Fruit fly (Drosophila melanogaster) whole organism, embryonic: ENCODE results near the gene CG14043.

ENCODE experiments used
- Awh ChIP-seq: fragments of 200-800 bp; sonication (Bioruptor generic); IDR thresholded peaks from 2 replicates; pipeline ENCODE4, ENCODE4 v1.3.6; 2022; ENCODE audit warnings: missing biosample characterization, missing genetic modification characterization
- CG11504 ChIP-seq: fragments of 200-800 bp; sonication (Bioruptor generic); optimal IDR thresholded peaks from 3 replicates; lab custom pipeline; 2019; ENCODE audit warnings: missing biosample characterization, mild to moderate bottlenecking, missing genetic modification characterization, moderate library complexity
- CG14441 ChIP-seq: fragments of 200-800 bp; sonication (Bioruptor generic); IDR thresholded peaks from 2 replicates; pipeline ENCODE4 v1.3.6; 2022; ENCODE audit warnings: missing biosample characterization, missing genetic modification characterization
- CG1647 ChIP-seq: fragments of 200-800 bp; sonication (Bioruptor generic); optimal IDR thresholded peaks from 3 replicates; lab custom pipeline; 2016; ENCODE audit warnings: missing biosample characterization, missing genetic modification characterization
- CG17612 ChIP-seq: fragments of 200-800 bp; sonication (Bioruptor generic); IDR thresholded peaks from 2 replicates; pipeline ENCODE4 v1.3.6; 2022; ENCODE audit warnings: missing biosample characterization, missing genetic modification characterization
- CG17829 ChIP-seq: fragments of 200-800 bp; optimal IDR thresholded peaks from 2 replicates; lab custom pipeline; 2019; ENCODE audit warnings: missing biosample characterization, mild to moderate bottlenecking, missing genetic modification characterization, moderate library complexity
- CG18262 ChIP-seq: fragments of 200-800 bp; optimal IDR thresholded peaks from 3 replicates; lab custom pipeline; 2019; ENCODE audit warnings: missing biosample characterization, mild to moderate bottlenecking, missing genetic modification characterization, moderate library complexity
- CG30431 ChIP-seq: fragments of 200-800 bp; sonication (Bioruptor generic); optimal IDR thresholded peaks from 2 replicates; lab custom pipeline; 2017; ENCODE audit warnings: missing biosample characterization, missing genetic modification characterization
- CG31441 ChIP-seq: fragments of 200-800 bp; sonication (Bioruptor generic); IDR thresholded peaks from 2 replicates; pipeline ENCODE4 v1.3.6; 2022; ENCODE audit warnings: missing biosample characterization, missing genetic modification characterization
- CG33213 ChIP-seq: fragments of 200-800 bp; sonication (Bioruptor generic); optimal IDR thresholded peaks from 3 replicates; lab custom pipeline; 2016; ENCODE audit warnings: missing biosample characterization, missing genetic modification characterization
- CG33557 ChIP-seq: fragments of 200-800 bp; sonication (Bioruptor generic); optimal IDR thresholded peaks from 2 replicates; lab custom pipeline; 2019; ENCODE audit warnings: missing biosample characterization, mild to moderate bottlenecking, missing genetic modification characterization, moderate library complexity
- CG4404 ChIP-seq: fragments of 200-800 bp; sonication (Bioruptor generic); IDR thresholded peaks from 2 replicates; pipeline ENCODE4 v1.3.6; 2022; ENCODE audit warnings: missing biosample characterization, missing genetic modification characterization
- CG4424 ChIP-seq: fragments of 200-800 bp; sonication (Bioruptor generic); optimal IDR thresholded peaks from 3 replicates; lab custom pipeline; 2016; ENCODE audit warnings: missing biosample characterization, missing genetic modification characterization
- CG4617 ChIP-seq: fragments of 200-800 bp; sonication (Bioruptor generic); optimal IDR thresholded peaks from 3 replicates; lab custom pipeline; 2016; ENCODE audit warnings: missing biosample characterization, missing genetic modification characterization, borderline replicate concordance
- CG4854 ChIP-seq: fragments of 200-800 bp; sonication (Bioruptor generic); optimal IDR thresholded peaks from 2 replicates; lab custom pipeline; 2016; ENCODE audit warnings: missing biosample characterization, missing genetic modification characterization, inconsistent platforms
- CG6683 ChIP-seq: fragments of 200-800 bp; sonication (Bioruptor generic); optimal IDR thresholded peaks from 2 replicates; lab custom pipeline; 2017; ENCODE audit warnings: missing biosample characterization, mild to moderate bottlenecking, missing genetic modification characterization, missing genetic modification reagents
- CG6791 ChIP-seq: fragments of 200-800 bp; sonication (Bioruptor generic); IDR thresholded peaks from 3 replicates; pipeline ENCODE4 v1.3.6; 2022; ENCODE audit warnings: missing biosample characterization, missing genetic modification characterization; ENCODE audit not compliant: partially characterized antibody
- CG7357 ChIP-seq: fragments of 200-800 bp; sonication (Bioruptor generic); IDR thresholded peaks from 3 replicates; pipeline ENCODE4 v1.3.6; 2022; ENCODE audit warnings: missing biosample characterization, missing genetic modification characterization
- CG7745 ChIP-seq: fragments of 200-800 bp; sonication (Bioruptor generic); optimal IDR thresholded peaks from 2 replicates; lab custom pipeline; 2018; ENCODE audit warnings: missing biosample characterization, mild to moderate bottlenecking, missing genetic modification characterization, moderate library complexity
- CHES-1-like ChIP-seq: fragments of 200-800 bp; sonication (Bioruptor generic); optimal IDR thresholded peaks from 2 replicates; lab custom pipeline; 2016; ENCODE audit warnings: missing biosample characterization, missing genetic modification characterization
- Deaf1 ChIP-seq: fragments of 200-800 bp; optimal IDR thresholded peaks from 3 replicates; lab custom pipeline; 2019; ENCODE audit warnings: missing biosample characterization, mild to moderate bottlenecking, missing genetic modification characterization, moderate library complexity
- ERR ChIP-seq: fragments of 200-800 bp; sonication (Bioruptor generic); optimal IDR thresholded peaks from 2 replicates; lab custom pipeline; 2016; ENCODE audit warnings: missing biosample characterization, missing genetic modification characterization
- GATAe ChIP-seq: fragments of 200-800 bp; sonication (Bioruptor generic); conservative IDR thresholded peaks from 2 replicates; pipeline ENCODE4 v1.3.6; 2022; ENCODE audit warnings: missing biosample characterization, missing genetic modification characterization
- Hand ChIP-seq: fragments of 200-800 bp; sonication (Bioruptor generic); optimal IDR thresholded peaks from 2 replicates; lab custom pipeline; 2017; ENCODE audit warnings: mild to moderate bottlenecking, missing biosample characterization, missing genetic modification reagents, missing genetic modification characterization
- HmgD ChIP-seq: fragments of 200-800 bp; sonication (Bioruptor generic); optimal IDR thresholded peaks from 3 replicates; lab custom pipeline; 2016; ENCODE audit warnings: missing biosample characterization, missing genetic modification characterization
- Nf-YA ChIP-seq: fragments of 200-800 bp; sonication (Bioruptor generic); IDR thresholded peaks from 2 replicates; pipeline ENCODE4 v1.3.6; 2022; ENCODE audit warnings: missing biosample characterization, missing genetic modification characterization
- Sox100B ChIP-seq: fragments of 200-800 bp; sonication (Bioruptor generic); optimal IDR thresholded peaks from 3 replicates; lab custom pipeline; 2018; ENCODE audit warnings: missing biosample characterization, mild to moderate bottlenecking, missing genetic modification characterization
- Stat92E ChIP-seq, 3 experiments: fragments of >200 bp in 2 of 3; fragments of 200-800 bp in 1 of 3; sonication (Bioruptor generic) in 1 of 3; optimal IDR thresholded peaks; 2 replicates each; lab custom pipeline; 2017 to 2019; ENCODE audit warnings: missing biosample characterization in 3 of 3, missing genetic modification characterization in 3 of 3, mild to moderate bottlenecking in 1 of 3, moderate library complexity in 1 of 3
- btn ChIP-seq: fragments of 200-800 bp; sonication (Bioruptor generic); optimal IDR thresholded peaks from 2 replicates; lab custom pipeline; 2016; ENCODE audit warnings: missing biosample characterization, missing genetic modification characterization
- crp ChIP-seq, 2 experiments: fragments of 200-800 bp; sonication (Bioruptor generic); optimal IDR thresholded peaks; 2 replicates in 1 of 2; 3 replicates in 1 of 2; lab custom pipeline; 2017; ENCODE audit warnings: missing biosample characterization in 2 of 2, missing genetic modification characterization in 2 of 2, mild to moderate bottlenecking in 1 of 2, moderate library complexity in 1 of 2
- disco-r ChIP-seq: fragments of 200-800 bp; sonication (Bioruptor generic); optimal IDR thresholded peaks from 2 replicates; lab custom pipeline; 2016; ENCODE audit warnings: missing biosample characterization, missing genetic modification characterization
- eve ChIP-seq, 2 experiments: fragments of >200 bp; optimal IDR thresholded peaks; 2 replicates each; lab custom pipeline; 2017; ENCODE audit warnings: missing biosample characterization in 2 of 2, missing genetic modification characterization in 2 of 2
- eyg ChIP-seq: fragments of 200-800 bp; sonication (Bioruptor generic); optimal IDR thresholded peaks from 3 replicates; lab custom pipeline; 2016; ENCODE audit warnings: missing biosample characterization, missing genetic modification characterization
- ftz-f1 ChIP-seq: fragments of 200-800 bp; sonication (Bioruptor generic); optimal IDR thresholded peaks from 2 replicates; lab custom pipeline; 2016; ENCODE audit warnings: missing biosample characterization, missing genetic modification characterization
- her ChIP-seq: fragments of 200-800 bp; sonication (Bioruptor generic); optimal IDR thresholded peaks from 2 replicates; lab custom pipeline; 2016; ENCODE audit warnings: missing biosample characterization, missing genetic modification characterization
- kay ChIP-seq: fragments of 200-800 bp; sonication (Bioruptor generic); optimal IDR thresholded peaks from 2 replicates; lab custom pipeline; 2016; ENCODE audit warnings: missing biosample characterization, missing genetic modification characterization
- maf-S ChIP-seq: fragments of 200-800 bp; sonication (Bioruptor generic); optimal IDR thresholded peaks from 2 replicates; lab custom pipeline; 2016; ENCODE audit warnings: missing biosample characterization, missing genetic modification characterization
- odd ChIP-seq: fragments of 200-800 bp; sonication (Bioruptor generic); optimal IDR thresholded peaks from 2 replicates; lab custom pipeline; 2017; ENCODE audit warnings: missing biosample characterization, mild to moderate bottlenecking, missing genetic modification characterization
- phol ChIP-seq: fragments of 200-800 bp; sonication (Bioruptor generic); optimal IDR thresholded peaks from 3 replicates; lab custom pipeline; 2018; ENCODE audit warnings: missing biosample characterization, mild to moderate bottlenecking, missing genetic modification characterization, moderate library complexity
- pros ChIP-seq: fragments of 200-800 bp; sonication (Bioruptor generic); optimal IDR thresholded peaks from 3 replicates; lab custom pipeline; 2019; ENCODE audit warnings: missing biosample characterization, mild to moderate bottlenecking, missing genetic modification characterization, moderate library complexity
- ro ChIP-seq: fragments of 200-800 bp; sonication (Bioruptor generic); IDR thresholded peaks from 2 replicates; pipeline ENCODE4 v1.3.6; 2022; ENCODE audit warnings: missing biosample characterization, missing genetic modification characterization
- row ChIP-seq: fragments of 200-800 bp; sonication (Bioruptor generic); IDR thresholded peaks from 3 replicates; pipeline ENCODE4 v1.3.6; 2022; ENCODE audit warnings: missing biosample characterization, missing genetic modification characterization
- run ChIP-seq: fragments of 200-800 bp; sonication (Bioruptor generic); optimal IDR thresholded peaks from 3 replicates; lab custom pipeline; 2018; ENCODE audit warnings: missing biosample characterization, mild to moderate bottlenecking, missing genetic modification characterization
- sc ChIP-seq, 3 experiments: fragments of >200 bp in 2 of 3; fragments of 200-800 bp in 1 of 3; sonication (Bioruptor generic) in 1 of 3; optimal IDR thresholded peaks; 2 replicates in 2 of 3; 3 replicates in 1 of 3; lab custom pipeline; 2017; ENCODE audit warnings: mild to moderate bottlenecking in 1 of 3, missing biosample characterization in 1 of 3, missing genetic modification characterization in 1 of 3, missing genetic modification reagents in 1 of 3
- tio ChIP-seq: fragments of 200-800 bp; sonication (Bioruptor generic); optimal IDR thresholded peaks from 2 replicates; lab custom pipeline; 2017; ENCODE audit warnings: missing biosample characterization, missing genetic modification characterization, inconsistent platforms
- tup ChIP-seq: fragments of 200-800 bp; sonication (Bioruptor generic); optimal IDR thresholded peaks from 2 replicates; lab custom pipeline; 2016; ENCODE audit warnings: missing biosample characterization, mild to moderate bottlenecking, missing genetic modification characterization, moderate library complexity
- usp ChIP-seq: fragments of >200 bp; optimal IDR thresholded peaks from 2 replicates; lab custom pipeline; 2017; ENCODE audit warnings: missing biosample characterization, missing genetic modification characterization
- wek ChIP-seq: fragments of 200-800 bp; sonication (Bioruptor generic); optimal IDR thresholded peaks from 3 replicates; lab custom pipeline; 2018; ENCODE audit warnings: missing biosample characterization, mild to moderate bottlenecking, missing genetic modification characterization, moderate library complexity
- zen2 ChIP-seq: fragments of 200-800 bp; sonication (Bioruptor generic); IDR thresholded peaks from 3 replicates; pipeline ENCODE4 v1.3.6; 2022; ENCODE audit warnings: missing biosample characterization, missing genetic modification characterization; ENCODE audit not compliant: partially characterized antibody

Gene CG14043

dm6 chr2L:5000287-5000871 lies 28.9 kb downstream of the CG14043 start (continued):
- TF ChIP-seq HmgD (GFP tag; lab: Kevin White, UChicago) = peak; percentile 69
- TF ChIP-seq CG7745 (tag; lab: Kevin White, UChicago) = peak; percentile 30
- peak; percentile 46 for TF ChIP-seq her (GFP tag; lab: Kevin White, UChicago)
- peak; percentile 53; the same call in 1 of the 2 replicates for TF ChIP-seq Nf-YA
- peak; percentile 80 for TF ChIP-seq CG14441 (GFP tag; lab: Robert Waterston, UW)
- TF ChIP-seq CG4404 (GFP tag; lab: Robert Waterston, UW) = peak; percentile 81
- peak; percentile 90 for TF ChIP-seq row
- TF ChIP-seq ro = peak; percentile 57; the same call in 1 of the 2 replicates
- TF ChIP-seq CG17829 (tag; lab: Kevin White, UChicago) = peak; percentile 92
- TF ChIP-seq run (tag; lab: Kevin White, UChicago) = peak; percentile 27
- peak; percentile 40; the same call in 1 of the 2 replicates for TF ChIP-seq CG17612 (GFP tag; lab: Robert Waterston, UW)
- no peak for TF ChIP-seq usp (GFP tag; lab: Kevin White, UChicago)
- peak in 1 of 2 experiments; percentile 85 for TF ChIP-seq eve (GFP tag; optimal IDR thresholded peaks at IDR 0.05; lab: Kevin White, UChicago)
- TF ChIP-seq CG31441 (GFP tag; lab: Robert Waterston, UW) = peak; percentile 87
- TF ChIP-seq Awh (GFP tag; lab: Robert Waterston, UW) = peak; percentile 84
- peak; percentile 26; the same call in 1 of the 3 replicates for TF ChIP-seq CG6791 (GFP tag; lab: Robert Waterston, UW)
- TF ChIP-seq CHES-1-like (GFP tag; lab: Kevin White, UChicago) = peak; percentile 58
- TF ChIP-seq Sox100B (GFP tag; lab: Kevin White, UChicago) = peak; percentile 85
- TF ChIP-seq odd (GFP tag; lab: Kevin White, UChicago) = peak; percentile 85
- no peak for TF ChIP-seq eyg
- peak; percentile 85 for TF ChIP-seq tio (GFP tag; lab: Kevin White, UChicago)
- TF ChIP-seq GATAe (GFP tag; lab: Robert Waterston, UW) = peak; percentile 29; the same call in 1 of the 2 replicates
- no peak for TF ChIP-seq btn (GFP tag; lab: Kevin White, UChicago)
- peak in 1 of 3 experiments; percentile 57 for TF ChIP-seq Stat92E (GFP tag; optimal IDR thresholded peaks at IDR 0.05; lab: Kevin White, UChicago)
- peak; percentile 74 for TF ChIP-seq Hand
- peak in 1 of 2 experiments; percentile 21 for TF ChIP-seq crp (GFP tag; optimal IDR thresholded peaks at IDR 0.05; lab: Kevin White, UChicago)
- TF ChIP-seq wek (GFP tag; lab: Kevin White, UChicago) = no peak
- peak; percentile 86 for TF ChIP-seq CG30431 (GFP tag; lab: Kevin White, UChicago)
- peak; percentile 76 for TF ChIP-seq pros (GFP tag; lab: Kevin White, UChicago)
- peak; percentile 34 for TF ChIP-seq CG4617
- peak; percentile 96 for TF ChIP-seq CG33557 (GFP tag; lab: Kevin White, UChicago)
- no peak for TF ChIP-seq zen2 (GFP tag; lab: Robert Waterston, UW)
- peak; percentile 84 for TF ChIP-seq CG11504 (tag; lab: Kevin White, UChicago)
- peak; percentile 49 for TF ChIP-seq CG4854 (GFP tag; lab: Kevin White, UChicago)
- peak; percentile 54 for TF ChIP-seq ERR
- TF ChIP-seq tup (GFP tag; lab: Kevin White, UChicago) = peak; percentile 46
- TF ChIP-seq CG18262 (tag; lab: Kevin White, UChicago) = peak; percentile 94
- peak; percentile 56 for TF ChIP-seq kay (GFP tag; lab: Kevin White, UChicago)
- TF ChIP-seq CG33213 (GFP tag; lab: Kevin White, UChicago) = peak; percentile 65
- TF ChIP-seq CG4424 (GFP tag; lab: Kevin White, UChicago) = peak; percentile 75
- no peak for TF ChIP-seq ftz-f1 (GFP tag; lab: Kevin White, UChicago)
- no peak for TF ChIP-seq maf-S (GFP tag; lab: Kevin White, UChicago)
- peak; percentile 62 for TF ChIP-seq CG6683 (GFP tag; lab: Kevin White, UChicago)
- peak; percentile 72 for TF ChIP-seq CG7357
- peak; percentile 84 for TF ChIP-seq phol (tag; lab: Kevin White, UChicago)
- no peak for TF ChIP-seq sc (optimal IDR thresholded peaks at IDR 0.05; lab: Kevin White, UChicago)
- peak; percentile 67 for TF ChIP-seq sc (GFP tag; optimal IDR thresholded peaks at IDR 0.05; lab: Kevin White, UChicago)
- peak; percentile 61 for TF ChIP-seq CG1647
- TF ChIP-seq Deaf1 (tag; lab: Kevin White, UChicago) = peak; percentile 85
- TF ChIP-seq disco-r (GFP tag; lab: Kevin White, UChicago) = peak; percentile 69
